Worm (Caenorhabditis elegans) whole organism, L4/young adult: ENCODE measurements around the gene fbxa-27.
"Not testable (repeated sequence)": the region's sequence is repeated elsewhere in the genome, so short reads cannot be mapped to it uniquely, and the experiment has no call there.

ENCODE experiments used
- W03F9.2 ChIP-seq: fragments of 150-350 bp; optimal IDR thresholded peaks from 2 replicates; lab custom pipeline; 2014; ENCODE audit warnings: missing biosample characterization, missing genetic modification characterization
- dao-5 ChIP-seq: sonication (generic microtip); optimal IDR thresholded peaks from 2 replicates; lab custom pipeline; 2016; ENCODE audit warnings: missing genotype, missing genetic modification characterization, moderate library complexity, missing compliant biosample characterization
- him-1 ChIP-seq: sonication (generic microtip); optimal IDR thresholded peaks from 2 replicates; lab custom pipeline; 2016; ENCODE audit warnings: missing genotype, missing genetic modification reagents, missing genetic modification characterization, missing compliant biosample characterization

fbxa-27 gene

ce11 chrIII:1374355-1374807 is 31.6 kb downstream of the fbxa-27 start, which contains the start of gene Y82E9BR.20:
Gene Y82E9BR.20 (plus strand): TSS chrIII:1374405.
- no peak for TF ChIP-seq W03F9.2 (tag; lab: Kevin White, UChicago)
- TF ChIP-seq him-1, result no peak
- TF ChIP-seq dao-5 (tag; lab: Kevin White, UChicago), result no peak

- not testable (repeated sequence) for TF ChIP-seq W03F9.2 (tag; lab: Kevin White, UChicago); him-1; dao-5 (tag; lab: Kevin White, UChicago)
Observed at ce11 chrIII:1375491-1375890, 32.7 kb downstream of the fbxa-27 start, which contains the start of gene Y82E9BR.10. Gene Y82E9BR.10 (minus strand): TSS chrIII:1375591.

- TF ChIP-seq dao-5 (tag; lab: Kevin White, UChicago); W03F9.2 (tag; lab: Kevin White, UChicago); him-1: not testable (repeated sequence)
Observed at ce11 chrIII:1377903-1378302, 35.1 kb downstream of the fbxa-27 start, which contains the start of gene pals-40. Gene pals-40 (minus strand): TSS chrIII:1378003.

- TF ChIP-seq dao-5 (tag; lab: Kevin White, UChicago) (no peak), W03F9.2 (tag; lab: Kevin White, UChicago) (no peak), him-1 (no peak)
Observed at ce11 chrIII:1380535-1381274, 37.9 kb downstream of the fbxa-27 start, which contains the start of the genes pals-21 and Y82E9BR.6. Gene pals-21 (minus strand): TSS chrIII:1380635. Gene Y82E9BR.6 (plus strand): TSS chrIII:1381224.

- TF ChIP-seq W03F9.2 (tag; lab: Kevin White, UChicago), result no peak
- TF ChIP-seq him-1, result no peak
- no peak for TF ChIP-seq dao-5 (tag; lab: Kevin White, UChicago)
Observed at ce11 chrIII:1383483-1383882, 40.7 kb downstream of the fbxa-27 start.

- TF ChIP-seq dao-5 (tag; lab: Kevin White, UChicago) (no peak), W03F9.2 (tag; lab: Kevin White, UChicago) (no peak), him-1 (no peak)
Observed at ce11 chrIII:1384092-1384491, 41.3 kb downstream of the fbxa-27 start, which contains the start of the genes fbxa-138 and Y82E9BR.5. Gene fbxa-138 (minus strand): TSS chrIII:1384252. Gene Y82E9BR.5 (plus strand): TSS chrIII:1384370.

ce11 chrIII:1384694-1385093 is 41.9 kb downstream of the fbxa-27 start:
- TF ChIP-seq him-1, result no peak
- TF ChIP-seq W03F9.2 (tag; lab: Kevin White, UChicago), result no peak
- TF ChIP-seq dao-5 (tag; lab: Kevin White, UChicago), result no peak

ce11 chrIII:1388274-1389058 is 45.7 kb downstream of the fbxa-27 start, which contains the start of gene pals-20:
Gene pals-20 (minus strand): TSS chrIII:1388324.
- TF ChIP-seq W03F9.2 (tag; lab: Kevin White, UChicago) (no peak), dao-5 (tag; lab: Kevin White, UChicago) (no peak), him-1 (no peak)

- TF ChIP-seq W03F9.2 (tag; lab: Kevin White, UChicago), result no peak
- TF ChIP-seq dao-5 (tag; lab: Kevin White, UChicago), result no peak
- no peak for TF ChIP-seq him-1
Observed at ce11 chrIII:1389988-1390387, 47.2 kb downstream of the fbxa-27 start.

- TF ChIP-seq W03F9.2 (tag; lab: Kevin White, UChicago) (no peak), him-1 (no peak), dao-5 (tag; lab: Kevin White, UChicago) (no peak)
Observed at ce11 chrIII:1391752-1392151, 49.0 kb downstream of the fbxa-27 start, which contains the start of gene pals-17. Gene pals-17 (minus strand): TSS chrIII:1391852.

ce11 chrIII:1392763-1393162 is 50.0 kb downstream of the fbxa-27 start:
- TF ChIP-seq W03F9.2 (tag; lab: Kevin White, UChicago), result no peak
- no peak for TF ChIP-seq him-1
- TF ChIP-seq dao-5 (tag; lab: Kevin White, UChicago), result no peak
